Worm (Caenorhabditis elegans): ENCODE data around the gene mcm-2.
A peak's percentile ranks its signal among the peaks of the same experiment; 100 is the strongest.

Gene mcm-2

DNA sequence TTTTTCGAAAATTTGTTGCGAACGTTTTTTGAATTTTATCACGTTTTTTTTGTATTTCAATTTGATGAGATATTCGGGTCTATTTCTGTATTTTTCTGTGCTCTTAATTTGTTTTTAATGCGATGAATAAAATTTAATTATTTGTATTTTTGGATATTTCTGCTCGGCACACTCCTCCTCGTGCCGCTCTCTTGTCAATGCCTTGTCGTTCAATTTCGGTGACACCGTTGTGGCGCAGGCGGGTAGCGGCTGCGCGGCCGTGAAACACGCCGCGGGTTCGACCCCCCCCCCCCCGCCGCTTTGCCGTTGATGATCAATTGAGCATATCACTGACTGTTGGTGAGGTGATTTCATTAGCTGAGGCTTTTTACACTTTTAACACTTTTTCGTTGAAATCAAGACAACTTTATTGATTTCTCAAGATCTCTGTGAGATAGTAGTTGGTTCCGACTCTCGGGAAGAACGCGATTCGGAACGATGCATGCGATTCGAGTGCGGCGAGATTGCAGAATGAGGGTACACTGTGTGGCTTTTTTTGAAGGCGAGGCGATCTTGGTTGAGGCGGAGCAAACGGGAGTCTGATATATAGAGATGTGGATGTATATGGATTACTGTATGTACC lies 45.7 kb downstream of the mcm-2 start:
- TF ChIP-seq lin-11 (tag; optimal IDR thresholded peaks at IDR 0.05) (peak; percentile 13), nhr-25 (tag; optimal IDR thresholded peaks at IDR 0.05) (peak; percentile 40), aly-2 (tag; optimal IDR thresholded peaks at IDR 0.05) (no peak), sma-9 (GFP tag; optimal IDR thresholded peaks at IDR 0.05) (peak; percentile 65), sma-9 (tag; optimal IDR thresholded peaks at IDR 0.05) (no peak), unc-62 (GFP tag; optimal IDR thresholded peaks at IDR 0.05) (no peak), nhr-23 (tag; optimal IDR thresholded peaks at IDR 0.05) (no peak), ceh-16 (tag; optimal IDR thresholded peaks at IDR 0.05) (no peak), blmp-1 (tag; optimal IDR thresholded peaks at IDR 0.05; ENCODE audit: insufficient read depth) (no peak), mab-5 (tag; optimal IDR thresholded peaks at IDR 0.05) (no peak), unc-39 (tag; optimal IDR thresholded peaks at IDR 0.05) (no peak), sma-3 (GFP tag; optimal IDR thresholded peaks at IDR 0.05) (peak; percentile 65), ama-1 (optimal IDR thresholded peaks at IDR 0.05) (no peak), lin-13 (GFP tag; optimal IDR thresholded peaks at IDR 0.05) (peak; percentile 66), fos-1 (tag; optimal IDR thresholded peaks at IDR 0.05) (peak; percentile 59), mdl-1 (tag; optimal IDR thresholded peaks at IDR 0.05) (peak in 1 of 2 experiments; percentile 46), elt-1 (tag; optimal IDR thresholded peaks at IDR 0.05) (no peak), nhr-6 (tag; optimal IDR thresholded peaks at IDR 0.05) (no peak), dmd-4 (tag; optimal IDR thresholded peaks at IDR 0.05) (no peak), F13H6.1 (tag; optimal IDR thresholded peaks at IDR 0.05) (peak; percentile 81), lin-39 (tag; optimal IDR thresholded peaks at IDR 0.05) (no peak), mbf-1 (tag; optimal IDR thresholded peaks at IDR 0.05) (peak; percentile 42), nhr-10 (tag; optimal IDR thresholded peaks at IDR 0.05) (no peak), snpc-4 (tag; optimal IDR thresholded peaks at IDR 0.05) (no peak), nhr-129 (tag; optimal IDR thresholded peaks at IDR 0.05) (peak; percentile 57), nhr-21 (tag; optimal IDR thresholded peaks at IDR 0.05) (peak; percentile 49), sem-4 (tag; optimal IDR thresholded peaks at IDR 0.05) (no peak), nhr-12 (tag; optimal IDR thresholded peaks at IDR 0.05) (no peak), alr-1 (tag; optimal IDR thresholded peaks at IDR 0.05) (no peak), ZK546.5 (tag; optimal IDR thresholded peaks at IDR 0.05) (no peak), egl-27 (tag; optimal IDR thresholded peaks at IDR 0.05) (peak; percentile 9), gmeb-1 (tag; optimal IDR thresholded peaks at IDR 0.05) (peak; percentile 11), nhr-11 (tag; optimal IDR thresholded peaks at IDR 0.05) (peak; percentile 66), ceh-82 (tag; optimal IDR thresholded peaks at IDR 0.05) (no peak), C34F6.9 (tag; optimal IDR thresholded peaks at IDR 0.05) (no peak), Y55F3AM.14 (GFP tag; optimal IDR thresholded peaks at IDR 0.05) (peak; percentile 88), nhr-237 (tag; optimal IDR thresholded peaks at IDR 0.05) (no peak), unc-55 (GFP tag; optimal IDR thresholded peaks at IDR 0.05) (peak; percentile 58), skn-1 (tag; optimal IDR thresholded peaks at IDR 0.05) (no peak), zag-1 (tag; optimal IDR thresholded peaks at IDR 0.05) (peak; percentile 9), nhr-77 (tag; optimal IDR thresholded peaks at IDR 0.05) (no peak), crh-2 (tag; optimal IDR thresholded peaks at IDR 0.05) (peak; percentile 44), elt-3 (tag; optimal IDR thresholded peaks at IDR 0.05) (no peak), peb-1 (tag; optimal IDR thresholded peaks at IDR 0.05) (no peak), lsy-2 (tag; optimal IDR thresholded peaks at IDR 0.05) (peak; percentile 49 to 59), ztf-4 (tag; optimal IDR thresholded peaks at IDR 0.05) (peak; percentile 31), R02D3.7 (tag; optimal IDR thresholded peaks at IDR 0.05) (no peak), ztf-11 (tag; optimal IDR thresholded peaks at IDR 0.05) (no peak), ztf-1 (GFP tag; conservative IDR thresholded peaks at IDR 0.05) (no peak)

Measured in whole organism, L2 larva.